Worm (Caenorhabditis elegans) whole organism, young adult: ENCODE results near the gene sdz-26.
"Not testable (repeated sequence)": the region's sequence is repeated elsewhere in the genome, so short reads cannot be mapped to it uniquely, and the experiment has no call there.

ENCODE experiments used
- T26A5.8 ChIP-seq: sonication (generic microtip); optimal IDR thresholded peaks from 2 replicates; lab custom pipeline; 2016; ENCODE audit warnings: missing genetic modification characterization, missing compliant biosample characterization
- ama-1 ChIP-seq, 3 experiments: fragments of 150-350 bp in 1 of 3; sonication (generic microtip) in 2 of 3; optimal IDR thresholded peaks; 2 replicates each; lab custom pipeline; 2014 to 2018; ENCODE audit warnings: missing biosample characterization in 2 of 3, missing genetic modification characterization in 2 of 3, missing genetic modification reagents in 2 of 3
- attf-5 ChIP-seq: fragments of 200-800 bp; sonication (Bioruptor generic); optimal IDR thresholded peaks from 2 replicates; lab custom pipeline; 2018; ENCODE audit warnings: mild to moderate bottlenecking, missing genetic modification characterization, missing compliant biosample characterization
- ceh-79 ChIP-seq: sonication (generic microtip); optimal IDR thresholded peaks from 2 replicates; lab custom pipeline; 2017; ENCODE audit warnings: mild to moderate bottlenecking, missing genetic modification characterization, missing compliant biosample characterization
- egl-18 ChIP-seq: fragments of 200-800 bp; sonication (Bioruptor generic); IDR thresholded peaks from 2 replicates; pipeline ENCODE4 v1.3.6; 2022; ENCODE audit warnings: missing genetic modification reagents, missing genetic modification characterization, missing compliant biosample characterization
- lir-1 ChIP-seq: fragments of 200-800 bp; sonication (Bioruptor generic); conservative IDR thresholded peaks from 2 replicates; pipeline ENCODE4 v1.3.6; 2022; ENCODE audit warnings: missing genetic modification reagents, missing genetic modification characterization, missing compliant biosample characterization
- madf-10 ChIP-seq: sonication (generic microtip); optimal IDR thresholded peaks from 2 replicates; lab custom pipeline; 2016; ENCODE audit warnings: mild to moderate bottlenecking, missing genetic modification characterization, missing compliant biosample characterization
- nhr-27 ChIP-seq: fragments of 200-800 bp; sonication (Bioruptor generic); optimal IDR thresholded peaks from 2 replicates; lab custom pipeline; 2018; ENCODE audit warnings: mild to moderate bottlenecking, missing genetic modification characterization, moderate library complexity, missing compliant biosample characterization
- snpc-1.3 ChIP-seq: sonication (generic microtip); optimal IDR thresholded peaks from 2 replicates; lab custom pipeline; 2017; ENCODE audit warnings: missing genetic modification characterization, mild to moderate bottlenecking, missing compliant biosample characterization, antibody characterized with exemption, moderate library complexity, missing genotype, missing genetic modification reagents; ENCODE audit not compliant: insufficient read depth
- snpc-4 ChIP-seq, 5 experiments: fragments of 150-350 bp in 1 of 5; sonication (generic microtip) in 4 of 5; optimal IDR thresholded peaks; 2 replicates each; lab custom pipeline; 2014 to 2018; ENCODE audit warnings: missing genetic modification characterization in 5 of 5, missing biosample characterization in 3 of 5, antibody characterized with exemption in 2 of 5, mild to moderate bottlenecking in 2 of 5, missing compliant biosample characterization in 2 of 5, missing genotype in 2 of 5, moderate library complexity in 2 of 5, missing genetic modification reagents in 1 of 5
- tlf-1 ChIP-seq: fragments of 200-800 bp; sonication (Bioruptor generic); optimal IDR thresholded peaks from 2 replicates; lab custom pipeline; 2018; ENCODE audit warnings: mild to moderate bottlenecking, missing genetic modification characterization, missing compliant biosample characterization
- ztf-26 ChIP-seq: sonication (generic microtip); optimal IDR thresholded peaks from 2 replicates; lab custom pipeline; 2017; ENCODE audit warnings: missing genetic modification characterization, missing compliant biosample characterization

ce11 chrII:14344166-14344565, 37.4 kb upstream of the sdz-26 start, which contains the start of gene ddl-3:
- not testable (repeated sequence) for TF ChIP-seq attf-5 (GFP tag; lab: Kevin White, UChicago); ceh-79; lir-1 (GFP tag; lab: Robert Waterston, UW); T26A5.8 (tag; lab: Kevin White, UChicago); egl-18 (GFP tag; lab: Robert Waterston, UW); ztf-26 (tag; lab: Kevin White, UChicago); snpc-4 (GFP tag; optimal IDR thresholded peaks at IDR 0.05; lab: Kevin White, UChicago); snpc-4 (tag; optimal IDR thresholded peaks at IDR 0.05; lab: Kevin White, UChicago); ama-1 (optimal IDR thresholded peaks at IDR 0.05; lab: Kevin White, UChicago); ama-1 (GFP tag; optimal IDR thresholded peaks at IDR 0.05; lab: Kevin White, UChicago); snpc-1.3 (tag; lab: Kevin White, UChicago); tlf-1 (GFP tag; lab: Kevin White, UChicago); madf-10; nhr-27 (tag; lab: Kevin White, UChicago)
